Worm (Caenorhabditis elegans) whole organism, late embryonic: ENCODE results near the gene T04A8.18.

ENCODE experiments used
- C38D4.7 ChIP-seq: fragments of 200-800 bp; sonication (Bioruptor generic); optimal IDR thresholded peaks from 2 replicates; lab custom pipeline; 2018; ENCODE audit warnings: mild to moderate bottlenecking, missing genetic modification characterization, moderate library complexity, missing compliant biosample characterization
- F13H6.1 ChIP-seq: sonication (generic microtip); optimal IDR thresholded peaks from 2 replicates; lab custom pipeline; 2016; ENCODE audit warnings: missing genetic modification characterization, missing compliant biosample characterization
- K02D7.2 ChIP-seq: sonication (generic microtip); optimal IDR thresholded peaks from 2 replicates; lab custom pipeline; 2017; ENCODE audit warnings: mild to moderate bottlenecking, missing genetic modification characterization, missing compliant biosample characterization
- K09A11.1 ChIP-seq: sonication (generic microtip); optimal IDR thresholded peaks from 2 replicates; lab custom pipeline; 2017; ENCODE audit warnings: antibody characterized with exemption, mild to moderate bottlenecking, missing genetic modification characterization, missing compliant biosample characterization; ENCODE audit not compliant: insufficient read depth
- T23F11.4 ChIP-seq: fragments of 200-800 bp; sonication (Bioruptor generic); optimal IDR thresholded peaks from 2 replicates; lab custom pipeline; 2018; ENCODE audit warnings: mild to moderate bottlenecking, missing genetic modification characterization, missing compliant biosample characterization
- Y22D7AL.16 ChIP-seq: sonication (generic microtip); optimal IDR thresholded peaks from 2 replicates; lab custom pipeline; 2016; ENCODE audit warnings: missing genetic modification characterization, missing compliant biosample characterization
- ahr-1 ChIP-seq: sonication (generic microtip); optimal IDR thresholded peaks from 2 replicates; lab custom pipeline; 2016; ENCODE audit warnings: missing genetic modification characterization, missing compliant biosample characterization
- ama-1 ChIP-seq: fragments of 150-350 bp; optimal IDR thresholded peaks from 2 replicates; lab custom pipeline; 2014
- ceh-14 ChIP-seq: sonication (generic microtip); optimal IDR thresholded peaks from 2 replicates; lab custom pipeline; 2016; ENCODE audit warnings: missing genotype, missing genetic modification characterization, missing compliant biosample characterization
- ceh-18 ChIP-seq: sonication (generic microtip); optimal IDR thresholded peaks from 2 replicates; lab custom pipeline; 2016; ENCODE audit warnings: missing genetic modification characterization, missing compliant biosample characterization
- ceh-30 ChIP-seq: fragments of 150-350 bp; optimal IDR thresholded peaks from 2 replicates; lab custom pipeline; 2014; ENCODE audit warnings: missing biosample characterization, missing genetic modification characterization
- ceh-34 ChIP-seq: sonication (generic microtip); optimal IDR thresholded peaks from 2 replicates; lab custom pipeline; 2016; ENCODE audit warnings: mild to moderate bottlenecking, missing genetic modification characterization, missing compliant biosample characterization
- ceh-48 ChIP-seq: sonication (generic microtip); optimal IDR thresholded peaks from 2 replicates; lab custom pipeline; 2016; ENCODE audit warnings: missing genetic modification characterization, inconsistent platforms, missing compliant biosample characterization
- dmd-4 ChIP-seq: sonication (generic microtip); optimal IDR thresholded peaks from 2 replicates; lab custom pipeline; 2016; ENCODE audit warnings: borderline replicate concordance, missing genetic modification characterization, missing compliant biosample characterization
- dve-1 ChIP-seq: sonication (generic microtip); optimal IDR thresholded peaks from 2 replicates; lab custom pipeline; 2017; ENCODE audit warnings: antibody characterized with exemption, mild to moderate bottlenecking, missing genetic modification characterization, missing compliant biosample characterization
- ets-4 ChIP-seq: sonication (generic microtip); optimal IDR thresholded peaks from 2 replicates; lab custom pipeline; 2016; ENCODE audit warnings: missing genetic modification characterization, missing compliant biosample characterization
- eyg-1 ChIP-seq: sonication (generic microtip); optimal IDR thresholded peaks from 2 replicates; lab custom pipeline; 2016; ENCODE audit warnings: missing genotype, missing genetic modification characterization, missing compliant biosample characterization
- fax-1 ChIP-seq: sonication (generic microtip); optimal IDR thresholded peaks from 2 replicates; lab custom pipeline; 2016; ENCODE audit warnings: missing genotype, missing genetic modification characterization, missing compliant biosample characterization
- gmeb-2 ChIP-seq: sonication (generic microtip); optimal IDR thresholded peaks from 2 replicates; lab custom pipeline; 2016; ENCODE audit warnings: missing genetic modification characterization, inconsistent platforms, missing compliant biosample characterization
- hlh-13 ChIP-seq: fragments of 200-800 bp; sonication (Bioruptor generic); optimal IDR thresholded peaks from 2 replicates; lab custom pipeline; 2018; ENCODE audit warnings: mild to moderate bottlenecking, missing genetic modification characterization, missing compliant biosample characterization
- hlh-15 ChIP-seq: sonication (generic microtip); optimal IDR thresholded peaks from 2 replicates; lab custom pipeline; 2016; ENCODE audit warnings: missing genetic modification characterization, missing compliant biosample characterization
- hlh-6 ChIP-seq: sonication (generic microtip); optimal IDR thresholded peaks from 2 replicates; lab custom pipeline; 2016; ENCODE audit warnings: missing genotype, missing genetic modification characterization, missing compliant biosample characterization
- hlh-8 ChIP-seq: sonication (generic microtip); optimal IDR thresholded peaks from 2 replicates; lab custom pipeline; 2016; ENCODE audit warnings: missing genotype, missing genetic modification characterization, missing compliant biosample characterization
- lin-11 ChIP-seq: fragments of 200-800 bp; sonication (Bioruptor generic); optimal IDR thresholded peaks from 2 replicates; lab custom pipeline; 2018; ENCODE audit warnings: mild to moderate bottlenecking, missing genetic modification characterization, missing compliant biosample characterization
- madf-2 ChIP-seq: sonication (generic microtip); optimal IDR thresholded peaks from 2 replicates; lab custom pipeline; 2017; ENCODE audit warnings: missing genetic modification characterization, missing compliant biosample characterization
- mec-3 ChIP-seq: sonication (generic microtip); optimal IDR thresholded peaks from 2 replicates; lab custom pipeline; 2016; ENCODE audit warnings: borderline replicate concordance, missing genetic modification characterization, missing compliant biosample characterization
- nfya-1 ChIP-seq: sonication (generic microtip); optimal IDR thresholded peaks from 2 replicates; lab custom pipeline; 2017; ENCODE audit warnings: missing genetic modification characterization, mild to moderate bottlenecking, missing compliant biosample characterization, antibody characterized with exemption, moderate library complexity
- nhr-11 ChIP-seq: fragments of 150-350 bp; optimal IDR thresholded peaks from 2 replicates; lab custom pipeline; 2014; ENCODE audit warnings: missing biosample characterization, missing genetic modification characterization
- nhr-232 ChIP-seq: sonication (generic microtip); optimal IDR thresholded peaks from 2 replicates; lab custom pipeline; 2016; ENCODE audit warnings: missing genetic modification characterization, missing compliant biosample characterization
- npax-4 ChIP-seq: sonication (generic microtip); optimal IDR thresholded peaks from 2 replicates; lab custom pipeline; 2016; ENCODE audit warnings: missing genetic modification characterization, missing compliant biosample characterization
- odd-2 ChIP-seq: sonication (generic microtip); optimal IDR thresholded peaks from 2 replicates; lab custom pipeline; 2017; ENCODE audit warnings: antibody characterized with exemption, mild to moderate bottlenecking, missing genetic modification characterization, missing compliant biosample characterization
- pag-3 ChIP-seq: sonication (generic microtip); optimal IDR thresholded peaks from 2 replicates; lab custom pipeline; 2016; ENCODE audit warnings: missing compliant biosample characterization, missing genetic modification characterization, borderline replicate concordance
- pat-9 ChIP-seq: fragments of 200-800 bp; sonication (Bioruptor generic); optimal IDR thresholded peaks from 2 replicates; lab custom pipeline; 2018; ENCODE audit warnings: mild to moderate bottlenecking, missing genetic modification characterization, moderate library complexity, missing compliant biosample characterization
- pha-2 ChIP-seq: sonication (generic microtip); optimal IDR thresholded peaks from 2 replicates; lab custom pipeline; 2017; ENCODE audit warnings: mild to moderate bottlenecking, missing genetic modification characterization, missing compliant biosample characterization
- pha-4 ChIP-seq: fragments of 150-350 bp; optimal IDR thresholded peaks from 2 replicates; lab custom pipeline; 2018; ENCODE audit warnings: missing biosample characterization, missing genetic modification reagents, missing genetic modification characterization
- pqm-1 ChIP-seq: sonication (generic microtip); optimal IDR thresholded peaks from 2 replicates; lab custom pipeline; 2016; ENCODE audit warnings: missing genetic modification characterization, missing compliant biosample characterization
- pros-1 ChIP-seq: fragments of 150-350 bp; optimal IDR thresholded peaks from 2 replicates; lab custom pipeline; 2014; ENCODE audit warnings: missing biosample characterization, missing genetic modification reagents, missing genetic modification characterization
- ref-2 ChIP-seq: sonication (generic microtip); optimal IDR thresholded peaks from 2 replicates; lab custom pipeline; 2016; ENCODE audit warnings: missing genetic modification characterization, missing compliant biosample characterization
- rnt-1 ChIP-seq: sonication (generic microtip); optimal IDR thresholded peaks from 2 replicates; lab custom pipeline; 2016; ENCODE audit warnings: missing genetic modification characterization, missing compliant biosample characterization
- sox-2 ChIP-seq: fragments of 200-800 bp; sonication (Bioruptor generic); IDR thresholded peaks from 2 replicates; pipeline ENCODE4 v1.3.6; 2022; ENCODE audit warnings: missing genetic modification reagents, missing genetic modification characterization, missing compliant biosample characterization
- sox-4 ChIP-seq: sonication (generic microtip); optimal IDR thresholded peaks from 2 replicates; lab custom pipeline; 2017; ENCODE audit warnings: mild to moderate bottlenecking, missing genetic modification characterization, inconsistent platforms, missing compliant biosample characterization
- tbx-7 ChIP-seq: sonication (generic microtip); optimal IDR thresholded peaks from 2 replicates; lab custom pipeline; 2016; ENCODE audit warnings: missing genotype, missing genetic modification characterization, missing compliant biosample characterization
- ttx-3 ChIP-seq: sonication (generic microtip); optimal IDR thresholded peaks from 2 replicates; lab custom pipeline; 2016; ENCODE audit warnings: missing genetic modification reagents, missing genetic modification characterization, missing compliant biosample characterization
- unc-3 ChIP-seq, 2 experiments: fragments of 200-800 bp in 1 of 2; sonication (Bioruptor generic) in 1 of 2; sonication (generic microtip) in 1 of 2; conservative IDR thresholded peaks in 1 of 2; optimal IDR thresholded peaks in 1 of 2; 2 replicates each; pipeline versions ENCODE4 v1.3.6 to Lab custom; 2016 to 2022; ENCODE audit warnings: missing compliant biosample characterization in 2 of 2, missing genetic modification characterization in 2 of 2, missing genetic modification reagents in 1 of 2
- unc-42 ChIP-seq: sonication (generic microtip); optimal IDR thresholded peaks from 2 replicates; lab custom pipeline; 2016; ENCODE audit warnings: missing genotype, missing genetic modification characterization, missing compliant biosample characterization

T04A8.18 gene

ce11 chrIII:4688356-4688755, 20.7 kb upstream of the T04A8.18 start, which contains the start of gene tag-243:
tag-243 (minus strand) TSS chrIII:4688456.
- TF ChIP-seq pqm-1 (tag; lab: Kevin White, UChicago) (no peak), ahr-1 (no peak), ttx-3 (no peak), lin-11 (tag; lab: Kevin White, UChicago) (no peak), pros-1 (tag; lab: Kevin White, UChicago) (no peak), ama-1 (lab: Kevin White, UChicago) (no peak)

DNA sequence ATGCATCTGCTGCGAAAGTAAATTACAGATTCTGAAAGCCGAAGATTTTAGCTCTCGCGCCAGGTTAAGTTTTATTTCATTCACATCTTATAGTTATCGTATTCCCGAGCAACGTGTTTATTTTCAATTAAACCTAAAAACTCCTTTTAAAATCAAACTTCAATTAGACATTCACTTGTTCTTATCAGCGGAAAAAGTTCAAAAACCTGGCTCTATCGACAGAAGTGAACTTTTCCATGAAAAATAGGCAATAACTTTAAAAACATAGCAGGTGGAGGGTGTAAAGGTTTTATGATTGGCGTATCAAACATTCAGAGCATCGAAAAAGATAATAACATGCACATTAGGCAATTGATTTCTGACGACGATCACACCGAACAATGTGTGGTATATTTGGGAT, 20.0 kb upstream of the T04A8.18 start, which contains the start of gene ppat-1:
TSS of gene ppat-1 (plus strand) at position 316 of the 400 bp plus-strand sequence.
- TF ChIP-seq pha-2 (tag; lab: Kevin White, UChicago) (no peak), ceh-30 (tag; lab: Kevin White, UChicago) (no peak), pha-4 (tag; lab: Kevin White, UChicago) (no peak), sox-4 (tag; lab: Kevin White, UChicago) (no peak), pag-3 (no peak), nhr-11 (tag; lab: Kevin White, UChicago) (no peak), unc-3 (GFP tag; conservative IDR thresholded peaks at IDR 0.05; lab: Robert Waterston, UW) (no peak), unc-3 (tag; optimal IDR thresholded peaks at IDR 0.05; lab: Kevin White, UChicago) (no peak), K09A11.1 (tag; lab: Kevin White, UChicago) (no peak), hlh-13 (GFP tag; lab: Kevin White, UChicago) (no peak), npax-4 (no peak), ceh-34 (tag; lab: Kevin White, UChicago) (no peak), odd-2 (tag; lab: Kevin White, UChicago) (no peak), hlh-6 (tag; lab: Kevin White, UChicago) (no peak)

- TF ChIP-seq rnt-1 (peak; percentile 62), ceh-14 (tag; lab: Kevin White, UChicago) (peak; percentile 45), lin-11 (tag; lab: Kevin White, UChicago) (peak; percentile 65), hlh-15 (tag; lab: Kevin White, UChicago) (peak; percentile 57), sox-2 (GFP tag; lab: Robert Waterston, UW) (peak; percentile 65), sox-4 (tag; lab: Kevin White, UChicago) (peak; percentile 72), ref-2 (tag; lab: Kevin White, UChicago) (peak; percentile 88), pha-2 (tag; lab: Kevin White, UChicago) (peak; percentile 63), hlh-8 (tag; lab: Kevin White, UChicago) (peak; percentile 24), nfya-1 (tag; lab: Kevin White, UChicago) (peak; percentile 59), hlh-6 (tag; lab: Kevin White, UChicago) (peak; percentile 87), ceh-18 (tag; lab: Kevin White, UChicago) (peak; percentile 35), F13H6.1 (peak; percentile 31), ahr-1 (peak; percentile 69), pat-9 (tag; lab: Kevin White, UChicago) (peak; percentile 74), C38D4.7 (peak; percentile 74), pag-3 (no peak), pros-1 (tag; lab: Kevin White, UChicago) (no peak), Y22D7AL.16 (tag; lab: Kevin White, UChicago) (peak; percentile 63), ama-1 (lab: Kevin White, UChicago) (no peak), ceh-48 (peak; percentile 65), tbx-7 (tag; lab: Kevin White, UChicago) (no peak), ttx-3 (peak; percentile 75), ceh-30 (tag; lab: Kevin White, UChicago) (peak; percentile 51), ets-4 (peak; percentile 68), T23F11.4 (peak; percentile 63), dmd-4 (tag; lab: Kevin White, UChicago) (peak; percentile 66), nhr-232 (tag; lab: Kevin White, UChicago) (peak; percentile 75), fax-1 (tag; lab: Kevin White, UChicago) (peak; percentile 70), eyg-1 (tag; lab: Kevin White, UChicago) (peak; percentile 29), gmeb-2 (tag; lab: Kevin White, UChicago) (peak; percentile 80), K02D7.2 (tag; lab: Kevin White, UChicago) (peak; percentile 59), npax-4 (peak; percentile 65), hlh-13 (GFP tag; lab: Kevin White, UChicago) (peak; percentile 77), dve-1 (tag; lab: Kevin White, UChicago) (peak; percentile 77), K09A11.1 (tag; lab: Kevin White, UChicago) (peak; percentile 57), mec-3 (tag; lab: Kevin White, UChicago) (no peak), unc-42 (tag; lab: Kevin White, UChicago) (no peak), ceh-34 (tag; lab: Kevin White, UChicago) (peak; percentile 77), madf-2 (peak; percentile 84)
Measured at ce11 chrIII:4689595-4689994, 19.4 kb upstream of the T04A8.18 start.
